Fruit fly (Drosophila melanogaster) whole organism, embryonic: Measurements from ENCODE around the gene Nf1.
A peak's percentile ranks its signal among the peaks of the same experiment; 100 is the strongest.

Experiments
- Adf1 ChIP-seq: fragments of 200-800 bp; sonication (Bioruptor generic); IDR thresholded peaks from 2 replicates; pipeline ENCODE4 v1.3.6; 2022; ENCODE audit warnings: missing biosample characterization, missing genetic modification characterization
- BEAF-32 ChIP-seq: fragments of 200-800 bp; sonication (Bioruptor generic); optimal IDR thresholded peaks from 3 replicates; lab custom pipeline; 2017; ENCODE audit warnings: missing biosample characterization, missing genetic modification characterization, mild to moderate bottlenecking, moderate library complexity, missing genetic modification reagents
- BtbVII ChIP-seq: fragments of 200-800 bp; sonication (Bioruptor generic); optimal IDR thresholded peaks from 3 replicates; lab custom pipeline; 2017; ENCODE audit warnings: missing biosample characterization, mild to moderate bottlenecking, missing genetic modification characterization
- CG10267 ChIP-seq: fragments of 200-800 bp; sonication (Bioruptor generic); optimal IDR thresholded peaks from 2 replicates; lab custom pipeline; 2018; ENCODE audit warnings: missing biosample characterization, mild to moderate bottlenecking, missing genetic modification characterization, moderate library complexity
- CG10321 ChIP-seq: fragments of 200-800 bp; sonication (Bioruptor generic); IDR thresholded peaks from 2 replicates; pipeline ENCODE4 v1.3.6; 2022; ENCODE audit warnings: missing biosample characterization, missing genetic modification characterization
- CG12104 ChIP-seq: fragments of 200-800 bp; sonication (Bioruptor generic); optimal IDR thresholded peaks from 3 replicates; lab custom pipeline; 2016; ENCODE audit warnings: missing biosample characterization, missing genetic modification characterization
- CG12155 ChIP-seq: fragments of 200-800 bp; sonication (Bioruptor generic); optimal IDR thresholded peaks from 3 replicates; lab custom pipeline; 2016; ENCODE audit warnings: missing biosample characterization, missing genetic modification characterization
- CG12236 ChIP-seq: fragments of 200-800 bp; sonication (Bioruptor generic); optimal IDR thresholded peaks from 2 replicates; lab custom pipeline; 2016; ENCODE audit warnings: missing biosample characterization, missing genetic modification characterization
- CG12391 ChIP-seq: fragments of 200-800 bp; sonication (Bioruptor generic); optimal IDR thresholded peaks from 3 replicates; lab custom pipeline; 2018; ENCODE audit warnings: missing biosample characterization, mild to moderate bottlenecking, missing genetic modification characterization, moderate library complexity
- CG12942 ChIP-seq: fragments of 200-800 bp; sonication (Bioruptor generic); optimal IDR thresholded peaks from 3 replicates; lab custom pipeline; 2016; ENCODE audit warnings: missing biosample characterization, missing genetic modification characterization
- CG16813 ChIP-seq: fragments of 200-800 bp; sonication (Bioruptor generic); IDR thresholded peaks from 3 replicates; pipeline ENCODE4 v1.3.6; 2022; ENCODE audit warnings: missing biosample characterization, missing genetic modification characterization; ENCODE audit not compliant: partially characterized antibody
- CG17829 ChIP-seq: fragments of 200-800 bp; optimal IDR thresholded peaks from 2 replicates; lab custom pipeline; 2019; ENCODE audit warnings: missing biosample characterization, mild to moderate bottlenecking, missing genetic modification characterization, moderate library complexity
- CG31365 ChIP-seq: fragments of 200-800 bp; sonication (Bioruptor generic); optimal IDR thresholded peaks from 2 replicates; lab custom pipeline; 2018; ENCODE audit warnings: missing biosample characterization, mild to moderate bottlenecking, missing genetic modification characterization
- CG34224 ChIP-seq: fragments of 200-800 bp; sonication (Bioruptor generic); IDR thresholded peaks from 3 replicates; pipeline ENCODE4 v1.3.6; 2022; ENCODE audit warnings: missing biosample characterization, missing genetic modification characterization; ENCODE audit not compliant: partially characterized antibody
- CG8388 ChIP-seq: fragments of 200-800 bp; sonication (Bioruptor generic); optimal IDR thresholded peaks from 2 replicates; lab custom pipeline; 2019; ENCODE audit warnings: missing biosample characterization, mild to moderate bottlenecking, missing genetic modification characterization, moderate library complexity
- CG8944 ChIP-seq: fragments of 200-800 bp; sonication (Bioruptor generic); optimal IDR thresholded peaks from 3 replicates; lab custom pipeline; 2016; ENCODE audit warnings: missing biosample characterization, missing genetic modification characterization
- CG9437 ChIP-seq: fragments of 200-800 bp; sonication (Bioruptor generic); optimal IDR thresholded peaks from 2 replicates; lab custom pipeline; 2018; ENCODE audit warnings: missing biosample characterization, mild to moderate bottlenecking, missing genetic modification characterization
- CG9876 ChIP-seq: fragments of 200-800 bp; sonication (Bioruptor generic); optimal IDR thresholded peaks from 2 replicates; lab custom pipeline; 2016; ENCODE audit warnings: missing biosample characterization, missing genetic modification characterization
- D19A ChIP-seq: fragments of 200-800 bp; optimal IDR thresholded peaks from 3 replicates; lab custom pipeline; 2019; ENCODE audit warnings: missing biosample characterization, mild to moderate bottlenecking, missing genetic modification characterization, moderate library complexity
- Dbx ChIP-seq: fragments of 200-800 bp; sonication (Bioruptor generic); IDR thresholded peaks from 3 replicates; pipeline ENCODE4 v1.3.6; 2022; ENCODE audit warnings: missing biosample characterization, missing genetic modification characterization
- E2f1 ChIP-seq: fragments of 200-800 bp; sonication (Bioruptor generic); IDR thresholded peaks from 2 replicates; pipeline ENCODE4 v1.3.6; 2022; ENCODE audit warnings: missing biosample characterization, missing genetic modification characterization
- H15 ChIP-seq: fragments of 200-800 bp; sonication (Bioruptor generic); IDR thresholded peaks from 3 replicates; pipeline ENCODE4 v1.3.6; 2022; ENCODE audit warnings: missing biosample characterization, missing genetic modification characterization
- MBD-R2 ChIP-seq: fragments of 200-800 bp; sonication (Bioruptor generic); IDR thresholded peaks from 2 replicates; pipeline ENCODE4 v1.3.6; 2022; ENCODE audit warnings: missing biosample characterization, missing genetic modification characterization
- Mrtf ChIP-seq: fragments of 200-800 bp; sonication (Bioruptor generic); IDR thresholded peaks from 3 replicates; pipeline ENCODE4 v1.3.6; 2022; ENCODE audit warnings: missing biosample characterization, missing genetic modification characterization
- NC2α ChIP-seq: fragments of 200-800 bp; sonication (Bioruptor generic); optimal IDR thresholded peaks from 2 replicates; lab custom pipeline; 2016; ENCODE audit warnings: missing biosample characterization, missing genetic modification characterization
- NK7.1 ChIP-seq: fragments of 200-800 bp; sonication (Bioruptor generic); optimal IDR thresholded peaks from 3 replicates; lab custom pipeline; 2016; ENCODE audit warnings: missing biosample characterization, missing genetic modification characterization
- Neu2 ChIP-seq: fragments of 200-800 bp; sonication (Bioruptor generic); optimal IDR thresholded peaks from 3 replicates; lab custom pipeline; 2016; ENCODE audit warnings: missing biosample characterization, missing genetic modification characterization, borderline replicate concordance
- Ptx1 ChIP-seq: fragments of 200-800 bp; sonication (Bioruptor generic); IDR thresholded peaks from 2 replicates; pipeline ENCODE4 v1.3.6; 2022; ENCODE audit warnings: missing biosample characterization, missing genetic modification characterization
- Sox100B ChIP-seq: fragments of 200-800 bp; sonication (Bioruptor generic); optimal IDR thresholded peaks from 3 replicates; lab custom pipeline; 2018; ENCODE audit warnings: missing biosample characterization, mild to moderate bottlenecking, missing genetic modification characterization
- Sox102F ChIP-seq: fragments of 200-800 bp; sonication (Bioruptor generic); optimal IDR thresholded peaks from 2 replicates; lab custom pipeline; 2018; ENCODE audit warnings: missing biosample characterization, mild to moderate bottlenecking, missing genetic modification characterization, moderate library complexity
- Spps ChIP-seq: fragments of 200-800 bp; sonication (Bioruptor generic); optimal IDR thresholded peaks from 2 replicates; lab custom pipeline; 2018; ENCODE audit warnings: missing biosample characterization, mild to moderate bottlenecking, missing genetic modification characterization
- YL-1 ChIP-seq: fragments of 200-800 bp; sonication (Bioruptor generic); optimal IDR thresholded peaks from 3 replicates; lab custom pipeline; 2017; ENCODE audit warnings: missing biosample characterization, mild to moderate bottlenecking, missing genetic modification characterization
- ase ChIP-seq: fragments of 200-800 bp; sonication (Bioruptor generic); IDR thresholded peaks from 3 replicates; pipeline ENCODE4 v1.3.6; 2022; ENCODE audit warnings: missing biosample characterization, missing genetic modification characterization
- bigmax ChIP-seq: fragments of 200-800 bp; sonication (Bioruptor generic); optimal IDR thresholded peaks from 2 replicates; lab custom pipeline; 2018; ENCODE audit warnings: missing biosample characterization, mild to moderate bottlenecking, missing genetic modification characterization
- cg ChIP-seq: fragments of 200-800 bp; sonication (Bioruptor generic); optimal IDR thresholded peaks from 3 replicates; lab custom pipeline; 2019; ENCODE audit warnings: missing biosample characterization, mild to moderate bottlenecking, missing genetic modification characterization, moderate library complexity
- dpn ChIP-seq, 2 experiments: fragments of 200-800 bp; sonication (Bioruptor generic); optimal IDR thresholded peaks; 3 replicates each; lab custom pipeline; 2016; ENCODE audit warnings: missing biosample characterization in 2 of 2, missing genetic modification characterization in 2 of 2
- emc ChIP-seq: fragments of 200-800 bp; sonication (Bioruptor generic); optimal IDR thresholded peaks from 2 replicates; lab custom pipeline; 2016; ENCODE audit warnings: missing biosample characterization, missing genetic modification characterization
- gcm ChIP-seq: fragments of 200-800 bp; sonication (Bioruptor generic); optimal IDR thresholded peaks from 2 replicates; lab custom pipeline; 2019; ENCODE audit warnings: missing biosample characterization, mild to moderate bottlenecking, missing genetic modification characterization, moderate library complexity
- hbn ChIP-seq: fragments of 200-800 bp; sonication (Bioruptor generic); IDR thresholded peaks from 2 replicates; pipeline ENCODE4 v1.3.6; 2022; ENCODE audit warnings: missing biosample characterization, missing genetic modification characterization; ENCODE audit not compliant: partially characterized antibody
- ken ChIP-seq: fragments of 200-800 bp; sonication (Bioruptor generic); IDR thresholded peaks from 3 replicates; pipeline ENCODE4 v1.3.6; 2022; ENCODE audit warnings: missing biosample characterization, missing genetic modification characterization
- klu ChIP-seq: fragments of 200-800 bp; sonication (Bioruptor generic); IDR thresholded peaks from 2 replicates; pipeline ENCODE4 v1.3.6; 2022; ENCODE audit warnings: missing biosample characterization, missing genetic modification characterization
- kni ChIP-seq: fragments of 200-800 bp; sonication (Bioruptor generic); optimal IDR thresholded peaks from 3 replicates; lab custom pipeline; 2017; ENCODE audit warnings: mild to moderate bottlenecking, missing biosample characterization, missing genetic modification reagents, missing genetic modification characterization
- lov ChIP-seq, 2 experiments: fragments of 200-800 bp in 1 of 2; fragments of >200 bp in 1 of 2; sonication (Bioruptor generic) in 1 of 2; IDR thresholded peaks in 1 of 2; optimal IDR thresholded peaks in 1 of 2; 2 replicates in 1 of 2; 3 replicates in 1 of 2; pipeline versions ENCODE4 v1.3.6 to Lab custom; 2017 to 2022; ENCODE audit warnings: missing biosample characterization in 1 of 2, missing genetic modification characterization in 1 of 2
- mld ChIP-seq: fragments of 200-800 bp; sonication (Bioruptor generic); IDR thresholded peaks from 3 replicates; pipeline ENCODE4 v1.3.6; 2022; ENCODE audit warnings: missing biosample characterization, missing genetic modification characterization; ENCODE audit not compliant: partially characterized antibody
- pros ChIP-seq: fragments of 200-800 bp; sonication (Bioruptor generic); optimal IDR thresholded peaks from 3 replicates; lab custom pipeline; 2019; ENCODE audit warnings: missing biosample characterization, mild to moderate bottlenecking, missing genetic modification characterization, moderate library complexity
- pzg ChIP-seq: fragments of 200-800 bp; sonication (Bioruptor generic); optimal IDR thresholded peaks from 3 replicates; lab custom pipeline; 2018; ENCODE audit warnings: missing biosample characterization, mild to moderate bottlenecking, missing genetic modification characterization, moderate library complexity
- tgo ChIP-seq: fragments of 200-800 bp; sonication (Bioruptor generic); IDR thresholded peaks from 3 replicates; pipeline ENCODE4 v1.3.6; 2022; ENCODE audit warnings: missing biosample characterization, missing genetic modification characterization
- tx ChIP-seq: fragments of 200-800 bp; sonication (Bioruptor generic); optimal IDR thresholded peaks from 2 replicates; lab custom pipeline; 2016; ENCODE audit warnings: missing biosample characterization, missing genetic modification characterization
- wdn ChIP-seq: fragments of 200-800 bp; sonication (Bioruptor generic); IDR thresholded peaks from 2 replicates; pipeline ENCODE4 v1.3.6; 2022; ENCODE audit warnings: missing biosample characterization, missing genetic modification characterization
- zen ChIP-seq: fragments of 200-800 bp; sonication (Bioruptor generic); optimal IDR thresholded peaks from 3 replicates; lab custom pipeline; 2018; ENCODE audit warnings: missing biosample characterization, mild to moderate bottlenecking, missing genetic modification characterization, moderate library complexity
- zf30C ChIP-seq: fragments of 200-800 bp; sonication (Bioruptor generic); optimal IDR thresholded peaks from 3 replicates; lab custom pipeline; 2018; ENCODE audit warnings: missing biosample characterization, mild to moderate bottlenecking, missing genetic modification characterization

The Nf1 gene

dm6 chr3R:25982734-25983133 is at the start of gene Nf1 (continued):
- TF ChIP-seq pros (GFP tag; lab: Kevin White, UChicago) (no peak), emc (GFP tag; lab: Kevin White, UChicago) (no peak), pzg (GFP tag; lab: Kevin White, UChicago) (peak; percentile 90), dpn (GFP tag; optimal IDR thresholded peaks at IDR 0.05; lab: Kevin White, UChicago) (peak in 1 of 2 experiments; percentile 13), MBD-R2 (GFP tag; lab: Robert Waterston, UW) (peak; percentile 34), NC2α (GFP tag; lab: Kevin White, UChicago) (no peak), Sox102F (GFP tag; lab: Kevin White, UChicago) (no peak), D19A (no peak), Spps (tag; lab: Kevin White, UChicago) (no peak), hbn (GFP tag; lab: Robert Waterston, UW) (peak; percentile 81), BtbVII (GFP tag; lab: Kevin White, UChicago) (no peak), E2f1 (no peak), wdn (no peak), H15 (GFP tag; lab: Robert Waterston, UW) (no peak), CG16813 (GFP tag; lab: Robert Waterston, UW) (peak; percentile 83), Adf1 (GFP tag; lab: Robert Waterston, UW) (no peak), CG9876 (GFP tag; lab: Kevin White, UChicago) (no peak), klu (GFP tag; lab: Robert Waterston, UW) (no peak), YL-1 (no peak), lov (optimal IDR thresholded peaks at IDR 0.05; lab: Kevin White, UChicago) (no peak), lov (GFP tag; IDR thresholded peaks at IDR 0.05; lab: Robert Waterston, UW) (no peak), CG12942 (GFP tag; lab: Kevin White, UChicago) (no peak), Dbx (GFP tag; lab: Robert Waterston, UW) (no peak), CG10267 (tag; lab: Kevin White, UChicago) (no peak), CG12391 (peak; percentile 35), Ptx1 (GFP tag; lab: Robert Waterston, UW) (no peak), CG12104 (GFP tag; lab: Kevin White, UChicago) (no peak), CG9437 (no peak), NK7.1 (no peak), Neu2 (GFP tag; lab: Kevin White, UChicago) (no peak), bigmax (GFP tag; lab: Kevin White, UChicago) (no peak), CG8388 (GFP tag; lab: Kevin White, UChicago) (no peak), mld (peak; percentile 57; the same call in 1 of the 3 replicates), zen (tag; lab: Kevin White, UChicago) (peak; percentile 49), BEAF-32 (peak; percentile 88), CG8944 (GFP tag; lab: Kevin White, UChicago) (no peak), ase (GFP tag; lab: Robert Waterston, UW) (no peak), CG12155 (GFP tag; lab: Kevin White, UChicago) (peak; percentile 78), cg (GFP tag; lab: Kevin White, UChicago) (no peak), tx (GFP tag; lab: Kevin White, UChicago) (no peak), gcm (GFP tag; lab: Kevin White, UChicago) (no peak), tgo (0 out of 3 replicates have a peak, but pooled peaks have one; percentile 18), CG10321 (GFP tag; lab: Robert Waterston, UW) (no peak), Mrtf (GFP tag; lab: Robert Waterston, UW) (no peak), CG17829 (tag; lab: Kevin White, UChicago) (no peak), ken (GFP tag; lab: Robert Waterston, UW) (no peak), Sox100B (GFP tag; lab: Kevin White, UChicago) (no peak), CG34224 (peak; percentile 76), CG31365 (tag; lab: Kevin White, UChicago) (no peak), CG12236 (GFP tag; lab: Kevin White, UChicago) (no peak), kni (GFP tag; lab: Kevin White, UChicago) (no peak), zf30C (GFP tag; lab: Kevin White, UChicago) (no peak)
